Fruit fly (Drosophila melanogaster) whole organism, embryonic: ENCODE data around the gene CG3348.
A peak's percentile ranks its signal among the peaks of the same experiment; 100 is the strongest.

Source experiments
- Asciz ChIP-seq: fragments of 200-800 bp; sonication (Bioruptor generic); optimal IDR thresholded peaks from 2 replicates; lab custom pipeline; 2017; ENCODE audit warnings: missing biosample characterization, mild to moderate bottlenecking, missing genetic modification characterization, missing genetic modification reagents
- CG10431 ChIP-seq: fragments of 200-800 bp; sonication (Bioruptor generic); optimal IDR thresholded peaks from 3 replicates; lab custom pipeline; 2018; ENCODE audit warnings: missing biosample characterization, mild to moderate bottlenecking, missing genetic modification characterization
- CG12942 ChIP-seq: fragments of 200-800 bp; sonication (Bioruptor generic); optimal IDR thresholded peaks from 3 replicates; lab custom pipeline; 2016; ENCODE audit warnings: missing biosample characterization, missing genetic modification characterization
- CG13624 ChIP-seq: fragments of 200-800 bp; sonication (Bioruptor generic); optimal IDR thresholded peaks from 2 replicates; lab custom pipeline; 2016; ENCODE audit warnings: missing biosample characterization, missing genetic modification characterization
- CG14050 ChIP-seq: fragments of 200-800 bp; sonication (Bioruptor generic); IDR thresholded peaks from 3 replicates; pipeline ENCODE4 v1.3.6; 2022; ENCODE audit warnings: missing biosample characterization, missing genetic modification characterization
- CG17829 ChIP-seq: fragments of 200-800 bp; optimal IDR thresholded peaks from 2 replicates; lab custom pipeline; 2019; ENCODE audit warnings: missing biosample characterization, mild to moderate bottlenecking, missing genetic modification characterization, moderate library complexity
- CG1832 ChIP-seq: fragments of 200-800 bp; sonication (Bioruptor generic); optimal IDR thresholded peaks from 2 replicates; lab custom pipeline; 2017; ENCODE audit warnings: missing biosample characterization, mild to moderate bottlenecking, missing genetic modification characterization, inconsistent platforms
- CG2875 ChIP-seq: fragments of 200-800 bp; sonication (Bioruptor generic); optimal IDR thresholded peaks from 2 replicates; lab custom pipeline; 2017; ENCODE audit warnings: missing biosample characterization, mild to moderate bottlenecking, missing genetic modification characterization, missing genetic modification reagents
- CG3281 ChIP-seq: fragments of 200-800 bp; sonication (Bioruptor generic); optimal IDR thresholded peaks from 3 replicates; lab custom pipeline; 2017; ENCODE audit warnings: missing biosample characterization, mild to moderate bottlenecking, missing genetic modification characterization
- CG34224 ChIP-seq: fragments of 200-800 bp; sonication (Bioruptor generic); IDR thresholded peaks from 3 replicates; pipeline ENCODE4 v1.3.6; 2022; ENCODE audit warnings: missing biosample characterization, missing genetic modification characterization; ENCODE audit not compliant: partially characterized antibody
- CG3847 ChIP-seq: fragments of 200-800 bp; sonication (Bioruptor generic); IDR thresholded peaks from 2 replicates; pipeline ENCODE4 v1.3.6; 2022; ENCODE audit warnings: missing biosample characterization, missing genetic modification characterization
- CG5953 ChIP-seq: fragments of 200-800 bp; sonication (Bioruptor generic); IDR thresholded peaks from 2 replicates; pipeline ENCODE4 v1.3.6; 2022; ENCODE audit warnings: missing biosample characterization, missing genetic modification characterization
- CG6765 ChIP-seq: fragments of 200-800 bp; sonication (Bioruptor generic); optimal IDR thresholded peaks from 3 replicates; lab custom pipeline; 2017; ENCODE audit warnings: missing biosample characterization, mild to moderate bottlenecking, missing genetic modification characterization
- CG7372 ChIP-seq: fragments of 200-800 bp; sonication (Bioruptor generic); IDR thresholded peaks from 2 replicates; pipeline ENCODE4 v1.3.6; 2022; ENCODE audit warnings: missing biosample characterization, missing genetic modification characterization
- CG8388 ChIP-seq: fragments of 200-800 bp; sonication (Bioruptor generic); optimal IDR thresholded peaks from 2 replicates; lab custom pipeline; 2019; ENCODE audit warnings: missing biosample characterization, mild to moderate bottlenecking, missing genetic modification characterization, moderate library complexity
- CG8478 ChIP-seq: fragments of >200 bp; optimal IDR thresholded peaks from 2 replicates; lab custom pipeline; 2018
- CG9437 ChIP-seq: fragments of 200-800 bp; sonication (Bioruptor generic); optimal IDR thresholded peaks from 2 replicates; lab custom pipeline; 2018; ENCODE audit warnings: missing biosample characterization, mild to moderate bottlenecking, missing genetic modification characterization
- CG9876 ChIP-seq: fragments of 200-800 bp; sonication (Bioruptor generic); optimal IDR thresholded peaks from 2 replicates; lab custom pipeline; 2016; ENCODE audit warnings: missing biosample characterization, missing genetic modification characterization
- CkIIα-i1 ChIP-seq: fragments of 200-800 bp; sonication (Bioruptor generic); IDR thresholded peaks from 2 replicates; pipeline ENCODE4 v1.3.6; 2022; ENCODE audit warnings: missing biosample characterization, missing genetic modification characterization
- Dbx ChIP-seq: fragments of 200-800 bp; sonication (Bioruptor generic); IDR thresholded peaks from 3 replicates; pipeline ENCODE4 v1.3.6; 2022; ENCODE audit warnings: missing biosample characterization, missing genetic modification characterization
- Dek ChIP-seq: fragments of 200-800 bp; sonication (Bioruptor generic); optimal IDR thresholded peaks from 3 replicates; lab custom pipeline; 2019; ENCODE audit warnings: missing biosample characterization, mild to moderate bottlenecking, missing genetic modification characterization, moderate library complexity
- Dp ChIP-seq: fragments of 200-800 bp; sonication (Bioruptor generic); optimal IDR thresholded peaks from 2 replicates; lab custom pipeline; 2018; ENCODE audit warnings: missing biosample characterization, mild to moderate bottlenecking, missing genetic modification characterization, moderate library complexity
- E2f1 ChIP-seq: fragments of 200-800 bp; sonication (Bioruptor generic); IDR thresholded peaks from 2 replicates; pipeline ENCODE4 v1.3.6; 2022; ENCODE audit warnings: missing biosample characterization, missing genetic modification characterization
- Fer3 ChIP-seq: fragments of 200-800 bp; sonication (Bioruptor generic); optimal IDR thresholded peaks from 2 replicates; lab custom pipeline; 2018; ENCODE audit warnings: missing biosample characterization, mild to moderate bottlenecking, missing genetic modification characterization, moderate library complexity
- H15 ChIP-seq: fragments of 200-800 bp; sonication (Bioruptor generic); IDR thresholded peaks from 3 replicates; pipeline ENCODE4 v1.3.6; 2022; ENCODE audit warnings: missing biosample characterization, missing genetic modification characterization
- MESR4 ChIP-seq: fragments of 200-800 bp; sonication (Bioruptor generic); optimal IDR thresholded peaks from 2 replicates; lab custom pipeline; 2018; ENCODE audit warnings: missing biosample characterization, mild to moderate bottlenecking, missing genetic modification characterization, moderate library complexity
- MTF-1 ChIP-seq: fragments of 200-800 bp; sonication (Bioruptor generic); optimal IDR thresholded peaks from 2 replicates; lab custom pipeline; 2018; ENCODE audit warnings: missing biosample characterization, mild to moderate bottlenecking, missing genetic modification characterization, borderline replicate concordance
- Med ChIP-seq: fragments of 200-800 bp; sonication (Bioruptor generic); peaks from one replicate; lab custom pipeline; 2016; ENCODE audit warnings: missing biosample characterization, missing genetic modification characterization, mild to moderate bottlenecking, inconsistent platforms, moderate library complexity
- Nf-YB ChIP-seq: fragments of 200-800 bp; sonication (Bioruptor generic); optimal IDR thresholded peaks from 3 replicates; lab custom pipeline; 2019; ENCODE audit warnings: missing biosample characterization, mild to moderate bottlenecking, missing genetic modification characterization, moderate library complexity
- Sin3A ChIP-seq: fragments of >200 bp; optimal IDR thresholded peaks from 2 replicates; lab custom pipeline; 2018
- Sry-β ChIP-seq: fragments of 200-800 bp; sonication (Bioruptor generic); optimal IDR thresholded peaks from 2 replicates; lab custom pipeline; 2018; ENCODE audit warnings: missing biosample characterization, mild to moderate bottlenecking, missing genetic modification characterization, moderate library complexity
- Stat92E ChIP-seq, 3 experiments: fragments of >200 bp in 2 of 3; fragments of 200-800 bp in 1 of 3; sonication (Bioruptor generic) in 1 of 3; optimal IDR thresholded peaks; 2 replicates each; lab custom pipeline; 2017 to 2019; ENCODE audit warnings: missing biosample characterization in 3 of 3, missing genetic modification characterization in 3 of 3, mild to moderate bottlenecking in 1 of 3, moderate library complexity in 1 of 3
- Xrp1 ChIP-seq: fragments of 200-800 bp; sonication (Bioruptor generic); IDR thresholded peaks from 2 replicates; pipeline ENCODE4 v1.3.6; 2022; ENCODE audit warnings: missing biosample characterization, missing genetic modification characterization
- bsh ChIP-seq, 2 experiments: fragments of 200-800 bp; sonication (Bioruptor generic); optimal IDR thresholded peaks; 2 replicates each; lab custom pipeline; 2017 to 2018; ENCODE audit warnings: mild to moderate bottlenecking in 2 of 2, missing biosample characterization in 2 of 2, missing genetic modification characterization in 2 of 2, moderate library complexity in 1 of 2
- dati ChIP-seq: fragments of 200-800 bp; sonication (Bioruptor generic); IDR thresholded peaks from 2 replicates; pipeline ENCODE4 v1.3.6; 2022; ENCODE audit warnings: missing biosample characterization, missing genetic modification characterization
- disco-r ChIP-seq: fragments of 200-800 bp; sonication (Bioruptor generic); optimal IDR thresholded peaks from 2 replicates; lab custom pipeline; 2016; ENCODE audit warnings: missing biosample characterization, missing genetic modification characterization
- emc ChIP-seq: fragments of 200-800 bp; sonication (Bioruptor generic); optimal IDR thresholded peaks from 2 replicates; lab custom pipeline; 2016; ENCODE audit warnings: missing biosample characterization, missing genetic modification characterization
- fd102C ChIP-seq: fragments of 200-800 bp; sonication (Bioruptor generic); optimal IDR thresholded peaks from 2 replicates; lab custom pipeline; 2018; ENCODE audit warnings: missing biosample characterization, mild to moderate bottlenecking, missing genetic modification characterization, moderate library complexity
- gt ChIP-seq: fragments of 200-800 bp; sonication (Bioruptor generic); IDR thresholded peaks from 2 replicates; pipeline ENCODE4 v1.3.6; 2022; ENCODE audit warnings: missing biosample characterization, missing genetic modification characterization
- hth ChIP-seq: fragments of >200 bp; optimal IDR thresholded peaks from 2 replicates; lab custom pipeline; 2017; ENCODE audit warnings: inconsistent platforms
- insv ChIP-seq, 2 experiments: fragments of 200-800 bp; sonication (Bioruptor generic); optimal IDR thresholded peaks; 3 replicates each; lab custom pipeline; 2016 to 2018; ENCODE audit warnings: missing biosample characterization in 2 of 2, missing genetic modification characterization in 2 of 2
- kah ChIP-seq: fragments of 200-800 bp; sonication (Bioruptor generic); optimal IDR thresholded peaks from 2 replicates; lab custom pipeline; 2018; ENCODE audit warnings: missing biosample characterization, mild to moderate bottlenecking, missing genetic modification characterization
- lov ChIP-seq, 2 experiments: fragments of 200-800 bp in 1 of 2; fragments of >200 bp in 1 of 2; sonication (Bioruptor generic) in 1 of 2; IDR thresholded peaks in 1 of 2; optimal IDR thresholded peaks in 1 of 2; 2 replicates in 1 of 2; 3 replicates in 1 of 2; pipeline versions ENCODE4 v1.3.6 to Lab custom; 2017 to 2022; ENCODE audit warnings: missing biosample characterization in 1 of 2, missing genetic modification characterization in 1 of 2
- odd ChIP-seq: fragments of 200-800 bp; sonication (Bioruptor generic); optimal IDR thresholded peaks from 2 replicates; lab custom pipeline; 2017; ENCODE audit warnings: missing biosample characterization, mild to moderate bottlenecking, missing genetic modification characterization
- sens-2 ChIP-seq: fragments of 200-800 bp; sonication (Bioruptor generic); IDR thresholded peaks from 2 replicates; pipeline ENCODE4 v1.3.6; 2022; ENCODE audit warnings: missing biosample characterization, missing genetic modification characterization
- stc ChIP-seq: fragments of 200-800 bp; sonication (Bioruptor generic); IDR thresholded peaks from 2 replicates; pipeline ENCODE4 v1.3.6; 2022; ENCODE audit warnings: missing biosample characterization, missing genetic modification characterization
- sug ChIP-seq: fragments of 200-800 bp; optimal IDR thresholded peaks from 2 replicates; lab custom pipeline; 2019; ENCODE audit warnings: missing biosample characterization, mild to moderate bottlenecking, missing genetic modification characterization, moderate library complexity
- tap ChIP-seq: fragments of 200-800 bp; optimal IDR thresholded peaks from 3 replicates; lab custom pipeline; 2019; ENCODE audit warnings: missing biosample characterization, mild to moderate bottlenecking, missing genetic modification characterization, moderate library complexity
- z ChIP-seq: fragments of 200-800 bp; sonication (Bioruptor generic); IDR thresholded peaks from 3 replicates; pipeline ENCODE4 v1.3.6; 2022; ENCODE audit warnings: missing biosample characterization, missing genetic modification characterization

CG3348 gene

DNA sequence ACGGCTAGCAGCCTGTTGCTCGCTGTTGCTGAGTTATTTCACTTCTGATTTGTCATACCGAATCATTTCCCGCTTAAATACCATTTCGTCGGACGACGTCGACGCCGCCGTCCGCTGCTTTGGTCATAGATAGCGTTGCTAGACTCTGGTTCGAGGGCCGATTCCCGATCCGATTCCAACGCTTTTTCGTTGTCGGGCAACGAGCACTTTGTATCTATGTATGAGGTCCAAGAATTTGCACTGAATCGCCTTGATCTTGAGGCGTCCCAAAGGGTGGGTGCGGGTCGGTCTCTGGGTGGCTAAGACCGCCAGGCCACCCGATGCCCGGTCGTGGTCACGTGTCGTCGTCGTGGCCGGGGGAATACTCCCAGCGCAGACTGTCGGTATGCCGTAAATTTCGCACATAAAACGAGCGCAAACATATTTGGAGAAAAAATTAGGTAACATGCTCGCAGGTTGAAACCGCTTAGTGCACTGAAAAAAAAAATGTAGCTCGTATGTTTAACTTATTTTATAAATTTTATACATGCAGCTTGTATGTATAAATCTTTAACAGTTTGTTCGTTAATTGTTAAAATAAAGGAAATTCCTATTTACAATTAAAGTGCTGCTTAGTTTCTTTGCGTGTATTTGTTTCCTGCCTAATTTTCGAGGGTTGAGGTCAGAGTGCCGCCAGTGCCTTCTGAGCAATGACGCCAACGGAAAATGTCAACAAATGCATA lies at the start of gene CG3348 (continued):
- TF ChIP-seq CG34224 (GFP tag; lab: Robert Waterston, UW) (no peak), stc (GFP tag; lab: Robert Waterston, UW) (0 out of 2 replicates have a peak, but pooled peaks have one; percentile 30), insv (GFP tag; optimal IDR thresholded peaks at IDR 0.05; lab: Kevin White, UChicago) (no peak), CkIIα-i1 (GFP tag; lab: Robert Waterston, UW) (no peak), E2f1 (GFP tag; lab: Robert Waterston, UW) (peak; percentile 53; the same call in 1 of the 2 replicates), sug (peak; percentile 11), Stat92E (GFP tag; optimal IDR thresholded peaks at IDR 0.05; lab: Kevin White, UChicago) (no peak), Xrp1 (GFP tag; lab: Robert Waterston, UW) (peak; percentile 75), Sry-β (GFP tag; lab: Kevin White, UChicago) (no peak), sens-2 (GFP tag; lab: Robert Waterston, UW) (peak; percentile 15; the same call in 1 of the 2 replicates), CG10431 (no peak), CG2875 (GFP tag; lab: Kevin White, UChicago) (no peak), CG6765 (GFP tag; lab: Kevin White, UChicago) (peak; percentile 42), CG8388 (GFP tag; lab: Kevin White, UChicago) (peak; percentile 67), CG13624 (GFP tag; lab: Kevin White, UChicago) (peak; percentile 82), Fer3 (tag; lab: Kevin White, UChicago) (peak; percentile 89), CG9437 (GFP tag; lab: Kevin White, UChicago) (peak; percentile 29), MTF-1 (GFP tag; lab: Kevin White, UChicago) (no peak), CG7372 (GFP tag; lab: Robert Waterston, UW) (peak; percentile 58), kah (GFP tag; lab: Kevin White, UChicago) (peak; percentile 14), odd (GFP tag; lab: Kevin White, UChicago) (no peak), gt (GFP tag; lab: Robert Waterston, UW) (no peak), H15 (GFP tag; lab: Robert Waterston, UW) (peak; percentile 34; the same call in 1 of the 3 replicates), Dek (tag; lab: Kevin White, UChicago) (peak; percentile 72), CG5953 (GFP tag; lab: Robert Waterston, UW) (no peak), Med (GFP tag; lab: Kevin White, UChicago) (peak; percentile 95), disco-r (no peak), bsh (GFP tag; optimal IDR thresholded peaks at IDR 0.05; lab: Kevin White, UChicago) (peak in 1 of 2 experiments; percentile 69), lov (optimal IDR thresholded peaks at IDR 0.05; lab: Kevin White, UChicago) (no peak), lov (GFP tag; IDR thresholded peaks at IDR 0.05; lab: Robert Waterston, UW) (no peak), Dbx (GFP tag; lab: Robert Waterston, UW) (peak; percentile 89), CG8478 (no peak), hth (lab: Kevin White, UChicago) (no peak), dati (GFP tag; lab: Robert Waterston, UW) (peak; percentile 34; the same call in 1 of the 2 replicates), CG17829 (peak; percentile 43), z (GFP tag; lab: Robert Waterston, UW) (no peak), CG9876 (GFP tag; lab: Kevin White, UChicago) (peak; percentile 10), MESR4 (GFP tag; lab: Kevin White, UChicago) (no peak), CG3847 (peak; percentile 76), Dp (GFP tag; lab: Kevin White, UChicago) (no peak), Sin3A (lab: Kevin White, UChicago) (no peak), CG1832 (GFP tag; lab: Kevin White, UChicago) (no peak), CG12942 (GFP tag; lab: Kevin White, UChicago) (peak; percentile 36), fd102C (GFP tag; lab: Kevin White, UChicago) (no peak), Asciz (GFP tag; lab: Kevin White, UChicago) (peak; percentile 61), Nf-YB (GFP tag; lab: Kevin White, UChicago) (peak; percentile 27), CG14050 (GFP tag; lab: Robert Waterston, UW) (0 out of 3 replicates have a peak, but pooled peaks have one; percentile 14), emc (GFP tag; lab: Kevin White, UChicago) (peak; percentile 13), CG3281 (peak; percentile 92), tap (tag; lab: Kevin White, UChicago) (peak; percentile 48)
